Fruit fly (Drosophila melanogaster) whole organism, embryonic: ENCODE results near the gene CG33483.

Source experiments
- CG11560 ChIP-seq: fragments of 200-800 bp; sonication (Bioruptor generic); IDR thresholded peaks from 3 replicates; pipeline ENCODE4 v1.3.6; 2022; ENCODE audit warnings: missing biosample characterization, missing genetic modification characterization
- CG16779 ChIP-seq: fragments of 200-800 bp; sonication (Bioruptor generic); IDR thresholded peaks from 2 replicates; pipeline ENCODE4 v1.3.6; 2022; ENCODE audit warnings: missing biosample characterization, missing genetic modification characterization
- CG6175 ChIP-seq: fragments of 200-800 bp; sonication (Bioruptor generic); IDR thresholded peaks from 3 replicates; pipeline ENCODE4 v1.3.6; 2022; ENCODE audit warnings: missing biosample characterization, missing genetic modification characterization
- Max ChIP-seq: fragments of 200-800 bp; sonication (Bioruptor generic); optimal IDR thresholded peaks from 2 replicates; lab custom pipeline; 2016; ENCODE audit warnings: missing biosample characterization, mild to moderate bottlenecking, missing genetic modification characterization
- Sox102F ChIP-seq: fragments of 200-800 bp; sonication (Bioruptor generic); optimal IDR thresholded peaks from 2 replicates; lab custom pipeline; 2018; ENCODE audit warnings: missing biosample characterization, mild to moderate bottlenecking, missing genetic modification characterization, moderate library complexity
- Sry-δ ChIP-seq: fragments of 200-800 bp; sonication (Bioruptor generic); optimal IDR thresholded peaks from 2 replicates; lab custom pipeline; 2016; ENCODE audit warnings: missing biosample characterization, missing genetic modification characterization
- Trl ChIP-seq, 3 experiments: fragments of >200 bp in 2 of 3; fragments of 200-800 bp in 1 of 3; sonication (Bioruptor generic) in 1 of 3; optimal IDR thresholded peaks; 2 replicates in 1 of 3; 3 replicates in 2 of 3; lab custom pipeline; 2016 to 2017; ENCODE audit warnings: missing biosample characterization in 1 of 3, missing genetic modification characterization in 1 of 3
- lmd ChIP-seq: fragments of 200-800 bp; sonication (Bioruptor generic); IDR thresholded peaks from 2 replicates; pipeline ENCODE4 v1.3.6; 2022; ENCODE audit warnings: missing biosample characterization, missing genetic modification characterization
- mam ChIP-seq: fragments of 200-800 bp; sonication (Bioruptor generic); optimal IDR thresholded peaks from 3 replicates; lab custom pipeline; 2016; ENCODE audit warnings: missing biosample characterization, missing genetic modification characterization
- nmo ChIP-seq: fragments of 200-800 bp; sonication (Bioruptor generic); optimal IDR thresholded peaks from 2 replicates; lab custom pipeline; 2018; ENCODE audit warnings: missing biosample characterization, mild to moderate bottlenecking, missing genetic modification characterization, moderate library complexity
- pros ChIP-seq: fragments of 200-800 bp; sonication (Bioruptor generic); optimal IDR thresholded peaks from 3 replicates; lab custom pipeline; 2019; ENCODE audit warnings: missing biosample characterization, mild to moderate bottlenecking, missing genetic modification characterization, moderate library complexity
- usp ChIP-seq: fragments of >200 bp; optimal IDR thresholded peaks from 2 replicates; lab custom pipeline; 2017; ENCODE audit warnings: missing biosample characterization, missing genetic modification characterization

DNA sequence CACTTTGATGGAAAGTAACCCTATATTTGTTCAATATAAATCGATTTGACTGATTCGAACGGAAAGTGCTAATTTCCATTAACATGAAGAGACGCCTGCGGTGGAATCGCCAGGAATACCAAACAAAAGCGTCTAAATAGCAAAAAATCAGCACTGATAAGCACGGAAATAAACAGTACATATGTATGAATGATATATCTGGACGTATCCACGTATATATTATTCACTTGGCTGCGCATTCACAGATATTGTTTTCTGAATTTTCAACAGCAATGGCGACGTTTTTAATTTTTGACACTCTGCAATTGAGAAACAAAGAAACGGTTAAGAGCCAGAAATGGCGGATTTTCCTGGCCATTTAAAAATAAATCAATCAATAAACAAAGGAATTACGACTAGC lies 14.7 kb downstream of the CG33483 start:
- TF ChIP-seq CG16779 (GFP tag; lab: Robert Waterston, UW) (no peak), pros (GFP tag; lab: Kevin White, UChicago) (no peak), Sry-δ (GFP tag; lab: Kevin White, UChicago) (no peak), Max (GFP tag; lab: Kevin White, UChicago) (no peak), lmd (GFP tag; lab: Robert Waterston, UW) (no peak), usp (GFP tag; lab: Kevin White, UChicago) (no peak), CG11560 (no peak), mam (GFP tag; lab: Kevin White, UChicago) (no peak), Trl (optimal IDR thresholded peaks at IDR 0.05; lab: Kevin White, UChicago) (no peak), Trl (GFP tag; optimal IDR thresholded peaks at IDR 0.05; lab: Kevin White, UChicago) (no peak), Sox102F (GFP tag; lab: Kevin White, UChicago) (no peak), CG6175 (GFP tag; lab: Robert Waterston, UW) (no peak), nmo (no peak)
